Fruit fly (Drosophila melanogaster) whole organism, prepupa: Measurements from ENCODE around the gene CG10063.

Experiments used
- Lpt ChIP-seq: fragments of 200-800 bp; sonication (Bioruptor generic); optimal IDR thresholded peaks from 3 replicates; lab custom pipeline; 2016; ENCODE audit warnings: missing biosample characterization, missing genetic modification characterization
- achi ChIP-seq: fragments of 200-800 bp; sonication (Bioruptor generic); optimal IDR thresholded peaks from 3 replicates; lab custom pipeline; 2016; ENCODE audit warnings: missing biosample characterization, missing genetic modification characterization
- cyc ChIP-seq: fragments of 200-800 bp; sonication (Bioruptor generic); optimal IDR thresholded peaks from 3 replicates; lab custom pipeline; 2016; ENCODE audit warnings: missing biosample characterization, missing genetic modification characterization
- dac ChIP-seq: fragments of 200-800 bp; sonication (Bioruptor generic); optimal IDR thresholded peaks from 2 replicates; lab custom pipeline; 2017; ENCODE audit warnings: missing biosample characterization, mild to moderate bottlenecking, missing genetic modification characterization
- lz ChIP-seq: fragments of 200-800 bp; sonication (Bioruptor generic); optimal IDR thresholded peaks from 3 replicates; lab custom pipeline; 2016; ENCODE audit warnings: missing biosample characterization, missing genetic modification characterization
- spab ChIP-seq: fragments of 200-800 bp; sonication (Bioruptor generic); optimal IDR thresholded peaks from 2 replicates; lab custom pipeline; 2017; ENCODE audit warnings: missing biosample characterization, mild to moderate bottlenecking, missing genetic modification characterization, missing genetic modification reagents

- TF ChIP-seq achi (GFP tag; lab: Kevin White, UChicago) = no peak
- TF ChIP-seq lz (GFP tag; lab: Kevin White, UChicago) = no peak
- no peak for TF ChIP-seq dac (GFP tag; lab: Kevin White, UChicago)
- no peak for TF ChIP-seq spab
- no peak for TF ChIP-seq Lpt (GFP tag; lab: Kevin White, UChicago)
- no peak for TF ChIP-seq cyc (GFP tag; lab: Kevin White, UChicago)
These were observed 30.1 kb upstream of the CG10063 start for dm6 chr3L:7002355-7002754.
